Worm (Caenorhabditis elegans) whole organism, young adult: ENCODE data around the gene ZK84.1.

Experiments
- ama-1 ChIP-seq, 3 experiments: fragments of 150-350 bp in 1 of 3; sonication (generic microtip) in 2 of 3; optimal IDR thresholded peaks; 2 replicates each; lab custom pipeline; 2014 to 2018; ENCODE audit warnings: missing biosample characterization in 2 of 3, missing genetic modification characterization in 2 of 3, missing genetic modification reagents in 2 of 3
- aptf-3 ChIP-seq: fragments of 200-800 bp; sonication (Bioruptor generic); IDR thresholded peaks from 2 replicates; pipeline ENCODE4 v1.3.6; 2022; ENCODE audit warnings: missing genetic modification characterization, missing compliant biosample characterization
- ceh-40 ChIP-seq: fragments of 200-800 bp; sonication (Bioruptor generic); IDR thresholded peaks from 2 replicates; pipeline ENCODE4 v1.3.6; 2022; ENCODE audit warnings: missing genetic modification characterization, missing compliant biosample characterization
- ceh-91 ChIP-seq: fragments of 200-800 bp; sonication (Bioruptor generic); IDR thresholded peaks from 2 replicates; pipeline ENCODE4 v1.3.6; 2022; ENCODE audit warnings: missing genetic modification reagents, missing genetic modification characterization, missing compliant biosample characterization
- dpl-1 ChIP-seq: fragments of 150-350 bp; optimal IDR thresholded peaks from 2 replicates; lab custom pipeline; 2014; ENCODE audit warnings: missing biosample characterization, missing genetic modification reagents, missing genetic modification characterization
- efl-1 ChIP-seq: fragments of 150-350 bp; optimal IDR thresholded peaks from 2 replicates; lab custom pipeline; 2014; ENCODE audit warnings: missing biosample characterization, missing genetic modification reagents, missing genetic modification characterization
- hlh-26 ChIP-seq: fragments of 200-800 bp; sonication (Bioruptor generic); conservative IDR thresholded peaks from 2 replicates; pipeline ENCODE4 v1.3.6; 2022; ENCODE audit warnings: missing genetic modification reagents, missing genetic modification characterization, missing compliant biosample characterization
- lin-35 ChIP-seq, 3 experiments: fragments of 150-350 bp in 2 of 3; sonication (generic microtip) in 1 of 3; optimal IDR thresholded peaks; 2 replicates each; lab custom pipeline; 2014 to 2018; ENCODE audit warnings: missing biosample characterization in 3 of 3, missing genetic modification characterization in 3 of 3, missing genetic modification reagents in 3 of 3
- mcd-1 ChIP-seq: fragments of 200-800 bp; sonication (Bioruptor generic); IDR thresholded peaks from 2 replicates; pipeline ENCODE4 v1.3.6; 2022; ENCODE audit warnings: missing genetic modification reagents, missing genetic modification characterization, missing compliant biosample characterization
- mxl-1 ChIP-seq: sonication (generic microtip); optimal IDR thresholded peaks from 2 replicates; lab custom pipeline; 2016; ENCODE audit warnings: missing genetic modification characterization, missing compliant biosample characterization
- nfya-1 ChIP-seq: sonication (generic microtip); optimal IDR thresholded peaks from 2 replicates; lab custom pipeline; 2017; ENCODE audit warnings: antibody characterized with exemption, missing compliant biosample characterization, missing genetic modification characterization, borderline replicate concordance; ENCODE audit not compliant: insufficient read depth
- nhr-120 ChIP-seq: fragments of 200-800 bp; sonication (Bioruptor generic); IDR thresholded peaks from 2 replicates; pipeline ENCODE4 v1.3.6; 2022; ENCODE audit warnings: missing genetic modification characterization, missing compliant biosample characterization
- unc-62 ChIP-seq: fragments of 150-350 bp; optimal IDR thresholded peaks from 2 replicates; lab custom pipeline; 2014; ENCODE audit warnings: missing biosample characterization, missing genetic modification reagents, missing genetic modification characterization
- xnd-1 ChIP-seq: sonication (generic microtip); optimal IDR thresholded peaks from 2 replicates; lab custom pipeline; 2016; ENCODE audit warnings: missing genotype, missing genetic modification reagents, missing genetic modification characterization, missing compliant biosample characterization

ce11 chrII:6025647-6026046 is 5.2 kb downstream of the ZK84.1 start:
- TF ChIP-seq mcd-1 (GFP tag; lab: Robert Waterston, UW) (no peak), xnd-1 (tag; lab: Kevin White, UChicago) (no peak), lin-35 (GFP tag; optimal IDR thresholded peaks at IDR 0.05; lab: Kevin White, UChicago) (no peak), mxl-1 (tag; lab: Kevin White, UChicago) (no peak), dpl-1 (GFP tag; lab: Kevin White, UChicago) (no peak), unc-62 (no peak), ceh-40 (no peak), hlh-26 (GFP tag; lab: Robert Waterston, UW) (no peak), nfya-1 (tag; lab: Kevin White, UChicago) (no peak), efl-1 (GFP tag; lab: Kevin White, UChicago) (no peak), nhr-120 (GFP tag; lab: Robert Waterston, UW) (no peak), aptf-3 (GFP tag; lab: Robert Waterston, UW) (no peak), ceh-91 (GFP tag; lab: Robert Waterston, UW) (no peak), ama-1 (optimal IDR thresholded peaks at IDR 0.05; lab: Kevin White, UChicago) (no peak), ama-1 (GFP tag; optimal IDR thresholded peaks at IDR 0.05; lab: Kevin White, UChicago) (no peak)
